Worm (Caenorhabditis elegans): Measurements from ENCODE around the gene ZK616.8.

- TF ChIP-seq cog-1 (tag; optimal IDR thresholded peaks at IDR 0.05) (no peak), ztf-29 (GFP tag; IDR thresholded peaks at IDR 0.05) (no peak), flt-1 (GFP tag; IDR thresholded peaks at IDR 0.05) (no peak), tab-1 (GFP tag; IDR thresholded peaks at IDR 0.05) (no peak), med-1 (GFP tag; optimal IDR thresholded peaks at IDR 0.05; ENCODE audit: insufficient read depth) (no peak), T22C8.4 (GFP tag; IDR thresholded peaks at IDR 0.05) (no peak)
Measured at ce11 chrIV:5400609-5401008, 11.4 kb downstream of the ZK616.8 start, which contains the start of gene ZK616.1.

Data from whole organism, midembryonic.